ENCODE assay signal across 2 worm cellular contexts in genomic region chrV:14439236-14439635, ce11.
TF ChIP-seq lines count a peak whose summit lies in the region.

No protein-coding gene starts in this region.

TF ChIP-seq in whole organism, L3 larva, 47 proteins besides CTCF, POLR2A, EP300 and RAD21:
- no peak for TF ChIP-seq mdl-1 (tag; optimal IDR thresholded peaks at IDR 0.05; lab: Kevin White, UChicago)
- TF ChIP-seq nhr-25 (tag; optimal IDR thresholded peaks at IDR 0.05; lab: Kevin White, UChicago): peak; percentile 31
- no peak for TF ChIP-seq pqm-1 (tag; optimal IDR thresholded peaks at IDR 0.05; lab: Kevin White, UChicago)
- TF ChIP-seq tbx-2 (tag; optimal IDR thresholded peaks at IDR 0.05; lab: Kevin White, UChicago): no peak
- TF ChIP-seq ztf-11 (tag; optimal IDR thresholded peaks at IDR 0.05; lab: Kevin White, UChicago): no peak

TF ChIP-seq in whole organism, L4 larva, 104 proteins besides CTCF, POLR2A, EP300 and RAD21:
- no peak for TF ChIP-seq fkh-10 (GFP tag; optimal IDR thresholded peaks at IDR 0.05; lab: Kevin White, UChicago)
- no peak for TF ChIP-seq aly-2 (tag; optimal IDR thresholded peaks at IDR 0.05; lab: Kevin White, UChicago)
- TF ChIP-seq zfp-2 (tag; optimal IDR thresholded peaks at IDR 0.05; lab: Kevin White, UChicago): no peak
- no peak for TF ChIP-seq hlh-30 (tag; optimal IDR thresholded peaks at IDR 0.05; lab: Kevin White, UChicago; ENCODE audit: insufficient read depth)
- TF ChIP-seq aha-1 (tag; lab: Kevin White, UChicago): peak; percentile 55
- TF ChIP-seq lin-13 (GFP tag; optimal IDR thresholded peaks at IDR 0.05; lab: Kevin White, UChicago): no peak
- TF ChIP-seq unc-62 (GFP tag; optimal IDR thresholded peaks at IDR 0.05 in 1 of 2; lab: Kevin White, UChicago): peak in 1 of 2 experiments; percentile 97
- no peak for TF ChIP-seq unc-62 (tag; optimal IDR thresholded peaks at IDR 0.05; lab: Kevin White, UChicago)
TF ChIP-seq in whole organism, L4 larva: peak in this region for 2.

Comparison
In these comparisons a context has a peak if more than half of its experiments do, and no peak if none do; other contexts are left out.
1. Of the 28 proteins assayed by ChIP-seq in both whole organism, L4 larva and whole organism, L3 larva: peak only in whole organism, L4 larva: none; only in whole organism, L3 larva: nhr-25; in both: none; in neither: 26; mixed calls (peak in some experiments, not most) for 1.